Fruit fly (Drosophila melanogaster) whole organism, pupa: Measurements from ENCODE around the gene Atg4a.

Experiments used
- CG10348 ChIP-seq: fragments of 200-800 bp; sonication (Bioruptor generic); IDR thresholded peaks from 2 replicates; pipeline ENCODE4 v1.3.6; 2022; ENCODE audit warnings: missing biosample characterization, missing genetic modification characterization
- CG12605 ChIP-seq: fragments of 200-800 bp; sonication (Bioruptor generic); IDR thresholded peaks from 2 replicates; pipeline ENCODE4 v1.3.6; 2022; ENCODE audit warnings: missing biosample characterization, missing genetic modification characterization
- CG13204 ChIP-seq: fragments of 200-800 bp; sonication (Bioruptor generic); optimal IDR thresholded peaks from 2 replicates; lab custom pipeline; 2018; ENCODE audit warnings: missing biosample characterization, mild to moderate bottlenecking, missing genetic modification characterization, moderate library complexity
- CG14655 ChIP-seq: fragments of 200-800 bp; sonication (Bioruptor generic); optimal IDR thresholded peaks from 3 replicates; lab custom pipeline; 2017; ENCODE audit warnings: mild to moderate bottlenecking, missing biosample characterization, missing genetic modification reagents, missing genetic modification characterization
- CG15710 ChIP-seq: fragments of 200-800 bp; sonication (Bioruptor generic); optimal IDR thresholded peaks from 2 replicates; lab custom pipeline; 2018; ENCODE audit warnings: missing biosample characterization, mild to moderate bottlenecking, missing genetic modification characterization, moderate library complexity
- CG17806 ChIP-seq: fragments of 200-800 bp; sonication (Bioruptor generic); optimal IDR thresholded peaks from 2 replicates; lab custom pipeline; 2018; ENCODE audit warnings: missing biosample characterization, mild to moderate bottlenecking, missing genetic modification characterization, moderate library complexity
- CG32121 ChIP-seq: fragments of 200-800 bp; sonication (Bioruptor generic); IDR thresholded peaks from 2 replicates; pipeline ENCODE4 v1.3.6; 2022; ENCODE audit warnings: missing biosample characterization, missing genetic modification characterization
- CG34367 ChIP-seq: fragments of 200-800 bp; sonication (Bioruptor generic); optimal IDR thresholded peaks from 2 replicates; lab custom pipeline; 2018; ENCODE audit warnings: missing biosample characterization, mild to moderate bottlenecking, missing genetic modification characterization
- CG4496 ChIP-seq: fragments of 200-800 bp; sonication (Bioruptor generic); IDR thresholded peaks from 3 replicates; pipeline ENCODE4 v1.3.6; 2022; ENCODE audit warnings: missing biosample characterization, missing genetic modification characterization
- CG8159 ChIP-seq: fragments of 200-800 bp; sonication (Bioruptor generic); optimal IDR thresholded peaks from 3 replicates; lab custom pipeline; 2018; ENCODE audit warnings: missing biosample characterization, mild to moderate bottlenecking, missing genetic modification characterization, moderate library complexity
- CG8301 ChIP-seq: fragments of 200-800 bp; sonication (Bioruptor generic); optimal IDR thresholded peaks from 2 replicates; lab custom pipeline; 2018; ENCODE audit warnings: missing biosample characterization, mild to moderate bottlenecking, missing genetic modification characterization
- CG9948 ChIP-seq: fragments of 200-800 bp; sonication (Bioruptor generic); optimal IDR thresholded peaks from 2 replicates; lab custom pipeline; 2018; ENCODE audit warnings: missing biosample characterization, mild to moderate bottlenecking, missing genetic modification characterization, moderate library complexity
- D1 ChIP-seq: fragments of 200-800 bp; sonication (Bioruptor generic); optimal IDR thresholded peaks from 2 replicates; lab custom pipeline; 2018; ENCODE audit warnings: missing biosample characterization, mild to moderate bottlenecking, missing genetic modification characterization, moderate library complexity
- EcR ChIP-seq: fragments of 200-800 bp; sonication (Bioruptor generic); optimal IDR thresholded peaks from 3 replicates; lab custom pipeline; 2019; ENCODE audit warnings: missing biosample characterization, missing genetic modification characterization, mild to moderate bottlenecking, moderate library complexity, missing genetic modification reagents
- Ets98B ChIP-seq: fragments of 200-800 bp; sonication (Bioruptor generic); IDR thresholded peaks from 2 replicates; pipeline ENCODE4 v1.3.6; 2022; ENCODE audit warnings: missing biosample characterization, missing genetic modification characterization
- Pif1A ChIP-seq: fragments of 200-800 bp; sonication (Bioruptor generic); optimal IDR thresholded peaks from 3 replicates; lab custom pipeline; 2016; ENCODE audit warnings: missing biosample characterization, missing genetic modification characterization
- Pif1B ChIP-seq: fragments of 200-800 bp; sonication (Bioruptor generic); optimal IDR thresholded peaks from 3 replicates; lab custom pipeline; 2016; ENCODE audit warnings: missing biosample characterization, missing genetic modification characterization
- Snoo ChIP-seq: fragments of 200-800 bp; sonication (Bioruptor generic); optimal IDR thresholded peaks from 3 replicates; lab custom pipeline; 2017; ENCODE audit warnings: missing biosample characterization, mild to moderate bottlenecking, missing genetic modification characterization, inconsistent platforms
- fd96Ca ChIP-seq: fragments of 200-800 bp; sonication (Bioruptor generic); IDR thresholded peaks from 3 replicates; pipeline ENCODE4 v1.3.6; 2022; ENCODE audit warnings: missing biosample characterization, missing genetic modification characterization
- gl ChIP-seq: fragments of 200-800 bp; sonication (Bioruptor generic); optimal IDR thresholded peaks from 2 replicates; lab custom pipeline; 2018; ENCODE audit warnings: missing biosample characterization, mild to moderate bottlenecking, missing genetic modification characterization
- rn ChIP-seq: fragments of 200-800 bp; sonication (Bioruptor generic); IDR thresholded peaks from 2 replicates; pipeline ENCODE4 v1.3.6; 2022; ENCODE audit warnings: missing biosample characterization, missing genetic modification characterization

Gene Atg4a

DNA sequence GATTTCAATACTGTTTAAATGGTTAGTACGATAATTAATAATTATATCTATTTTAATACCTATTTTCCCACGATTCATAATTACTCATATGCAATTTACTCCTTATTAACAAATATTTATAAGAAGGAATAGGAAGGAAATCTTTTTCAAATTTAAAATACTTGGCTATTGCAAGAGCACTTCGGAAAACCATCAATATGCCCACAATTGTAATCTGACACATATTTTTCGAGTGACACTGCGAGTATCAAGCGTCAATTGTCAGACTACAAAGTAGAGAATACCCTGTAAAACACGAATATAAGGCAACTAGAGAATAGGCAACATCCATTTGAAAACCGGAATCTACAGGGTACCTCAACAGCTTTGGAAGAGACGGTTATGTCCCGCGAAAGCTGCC, 32.3 kb upstream of the Atg4a start:
- TF ChIP-seq CG32121 (GFP tag; lab: Robert Waterston, UW) (no peak), CG4496 (GFP tag; lab: Robert Waterston, UW) (no peak), CG14655 (GFP tag; lab: Kevin White, UChicago) (peak; percentile 4), Pif1B (GFP tag; lab: Kevin White, UChicago) (no peak), CG8159 (tag; lab: Kevin White, UChicago) (peak; percentile 19)
- TF ChIP-seq, all 21 proteins: peak for 2

DNA sequence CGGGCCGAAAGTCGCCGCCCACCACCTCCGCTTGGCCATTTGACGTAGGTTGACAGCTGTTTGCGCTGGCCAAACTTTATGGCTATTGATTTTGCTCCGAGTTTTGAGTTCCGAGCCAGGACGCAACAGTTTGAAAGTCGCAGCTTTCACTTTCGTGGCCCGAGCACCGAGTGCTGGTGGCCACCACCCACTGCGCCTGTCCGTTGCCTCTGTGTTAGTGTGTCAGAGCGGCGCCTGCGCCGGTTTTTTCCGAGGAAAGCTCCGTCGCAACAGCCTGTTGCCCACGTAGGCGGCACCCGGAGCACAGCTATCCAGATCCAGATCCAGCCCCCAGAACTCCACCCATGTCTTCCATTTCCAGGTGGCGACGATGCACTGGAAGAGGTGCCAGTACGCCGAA, 31.9 kb upstream of the Atg4a start:
- TF ChIP-seq CG12605 (GFP tag; lab: Robert Waterston, UW) (peak; percentile 87), D1 (tag; lab: Kevin White, UChicago) (no peak), CG8301 (tag; lab: Kevin White, UChicago) (no peak)
- TF ChIP-seq, all 21 proteins: peak for 1

DNA sequence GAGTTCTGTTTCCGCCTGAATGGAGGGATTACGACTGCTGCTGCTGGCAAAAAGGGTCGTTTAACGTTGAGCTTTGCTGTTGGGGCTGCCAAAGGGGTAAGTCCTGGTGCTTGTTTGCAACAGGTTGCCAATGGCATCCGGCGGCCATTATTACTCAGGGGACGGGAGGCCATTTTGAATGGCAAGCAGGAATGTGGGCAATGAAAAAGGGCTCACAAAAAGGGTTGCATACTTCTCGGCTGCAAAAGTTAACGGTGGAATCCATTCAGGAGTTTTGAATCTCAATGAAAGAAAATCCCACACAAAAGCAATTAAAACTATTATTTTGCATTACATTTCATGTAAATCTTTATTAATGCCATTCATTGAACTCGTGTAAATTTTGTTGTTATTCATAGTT, 31.4 kb upstream of the Atg4a start:
- TF ChIP-seq Snoo (tag; lab: Kevin White, UChicago) (peak; percentile 10), CG4496 (GFP tag; lab: Robert Waterston, UW) (peak; percentile 73), CG15710 (no peak)

DNA sequence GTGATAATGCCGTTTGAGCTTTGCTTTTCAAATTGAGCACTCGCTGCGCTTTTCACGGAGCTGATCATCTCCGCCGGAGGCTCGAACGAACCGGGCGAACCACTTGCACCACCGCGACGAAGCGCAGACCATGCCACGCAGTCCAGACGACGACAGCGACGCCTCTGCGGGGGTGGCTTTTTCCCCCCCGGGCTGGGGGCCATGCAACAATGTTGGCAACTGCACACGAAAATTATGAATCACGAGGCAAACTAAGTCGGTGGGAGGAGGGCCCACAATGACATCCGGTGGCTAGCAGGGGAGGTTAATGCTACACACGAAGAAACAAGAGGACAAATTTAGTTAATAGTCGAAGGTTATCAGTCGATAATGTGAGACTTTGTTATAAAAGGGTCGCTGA, 24.1 kb upstream of the Atg4a start:
- TF ChIP-seq CG14655 (GFP tag; lab: Kevin White, UChicago) (no peak), CG8301 (tag; lab: Kevin White, UChicago) (no peak), CG8159 (tag; lab: Kevin White, UChicago) (no peak), CG32121 (GFP tag; lab: Robert Waterston, UW) (no peak), CG10348 (no peak), Snoo (tag; lab: Kevin White, UChicago) (no peak), Pif1B (GFP tag; lab: Kevin White, UChicago) (no peak), D1 (tag; lab: Kevin White, UChicago) (no peak), CG13204 (GFP tag; lab: Kevin White, UChicago) (no peak), EcR (GFP tag; lab: Kevin White, UChicago) (no peak), Pif1A (GFP tag; lab: Kevin White, UChicago) (no peak)

DNA sequence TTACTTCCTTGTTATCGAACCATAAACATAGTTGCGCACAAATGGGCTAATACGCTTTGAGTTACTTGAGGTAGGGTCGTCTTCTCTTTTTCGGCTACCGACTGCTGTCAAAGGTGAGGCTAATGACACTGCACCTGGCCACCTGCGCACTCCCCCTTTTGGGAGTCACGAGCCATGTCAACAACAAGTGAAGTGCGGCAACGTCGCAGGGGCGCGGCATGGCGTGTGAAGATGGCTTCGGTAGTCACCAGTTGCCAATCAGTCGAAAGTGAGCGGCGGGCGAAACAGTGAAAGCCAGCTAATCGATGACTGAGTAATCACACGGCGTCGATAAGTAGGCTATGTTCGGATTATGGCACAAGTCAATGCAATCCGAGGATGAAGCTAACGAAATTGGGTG, 23.2 kb upstream of the Atg4a start:
- no peak for TF ChIP-seq Pif1A (GFP tag; lab: Kevin White, UChicago)
- no peak for TF ChIP-seq CG15710
- TF ChIP-seq D1 (tag; lab: Kevin White, UChicago): no peak
- TF ChIP-seq CG32121 (GFP tag; lab: Robert Waterston, UW): no peak
- no peak for TF ChIP-seq gl
- no peak for TF ChIP-seq CG8301 (tag; lab: Kevin White, UChicago)
- no peak for TF ChIP-seq CG9948 (tag; lab: Kevin White, UChicago)
- no peak for TF ChIP-seq Ets98B
- no peak for TF ChIP-seq fd96Ca (GFP tag; lab: Robert Waterston, UW)
- no peak for TF ChIP-seq CG34367
- no peak for TF ChIP-seq rn
- TF ChIP-seq Snoo (tag; lab: Kevin White, UChicago): no peak
- TF ChIP-seq CG13204 (GFP tag; lab: Kevin White, UChicago): no peak
- TF ChIP-seq CG14655 (GFP tag; lab: Kevin White, UChicago): no peak
- no peak for TF ChIP-seq CG17806 (tag; lab: Kevin White, UChicago)
- TF ChIP-seq Pif1B (GFP tag; lab: Kevin White, UChicago): no peak
- TF ChIP-seq CG10348: no peak
- no peak for TF ChIP-seq CG12605 (GFP tag; lab: Robert Waterston, UW)

DNA sequence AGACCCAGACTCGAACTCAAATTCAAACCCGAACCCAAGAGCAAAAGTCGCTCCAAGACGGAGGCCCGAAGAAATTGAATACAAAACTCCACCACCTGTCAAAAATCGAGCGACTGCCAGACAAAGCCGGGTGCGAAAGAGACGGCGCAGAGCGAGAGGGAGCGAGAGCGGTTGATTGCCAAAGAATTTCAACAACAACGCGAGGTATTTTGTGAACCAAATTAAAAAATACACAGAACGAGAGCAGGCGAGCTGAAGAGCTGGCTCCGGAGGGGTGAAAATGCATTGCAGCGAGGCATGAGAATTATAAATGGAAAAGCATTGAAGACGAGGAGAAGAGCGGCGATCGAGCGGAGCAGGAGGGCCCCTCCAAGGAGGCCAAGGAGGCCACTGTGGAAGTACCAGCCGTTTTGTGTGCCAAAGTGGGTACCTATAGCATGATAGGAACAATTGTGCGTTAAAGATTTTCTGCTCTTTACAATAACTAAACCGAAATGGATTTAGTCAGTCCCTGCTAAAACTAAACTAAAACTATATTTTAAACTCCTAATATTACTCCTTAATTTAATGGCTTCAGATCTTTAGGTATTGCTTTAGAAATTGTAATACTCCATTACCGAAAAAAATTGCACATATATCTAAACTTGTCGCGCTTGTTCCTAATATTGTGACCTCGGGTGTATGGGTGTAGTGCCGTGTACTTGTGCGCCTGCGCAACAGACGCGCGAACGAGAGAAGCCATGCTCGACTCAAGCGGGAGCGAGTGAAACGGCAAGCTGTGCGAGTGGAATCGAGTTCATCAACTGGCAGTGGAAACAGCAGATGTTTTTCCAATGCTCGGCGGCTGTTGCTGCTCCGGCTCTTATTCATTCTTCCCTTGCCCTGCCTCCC, 18.0 kb upstream of the Atg4a start:
- TF ChIP-seq Snoo (tag; lab: Kevin White, UChicago) (peak; percentile 68), EcR (GFP tag; lab: Kevin White, UChicago) (peak; percentile 1), CG8301 (tag; lab: Kevin White, UChicago) (peak; percentile 57), CG10348 (no peak), gl (peak; percentile 51), Pif1B (GFP tag; lab: Kevin White, UChicago) (peak; percentile 47), Ets98B (no peak), fd96Ca (GFP tag; lab: Robert Waterston, UW) (no peak; the same call in 2 of the 3 replicates), CG13204 (GFP tag; lab: Kevin White, UChicago) (peak; percentile 43), D1 (tag; lab: Kevin White, UChicago) (peak; percentile 44), CG34367 (peak; percentile 66), CG14655 (GFP tag; lab: Kevin White, UChicago) (peak; percentile 69), CG32121 (GFP tag; lab: Robert Waterston, UW) (peak; percentile 10; the same call in 1 of the 2 replicates), CG15710 (peak; percentile 76), rn (no peak), CG4496 (GFP tag; lab: Robert Waterston, UW) (peak; percentile 9; the same call in 1 of the 3 replicates), CG8159 (tag; lab: Kevin White, UChicago) (peak; percentile 85), Pif1A (GFP tag; lab: Kevin White, UChicago) (peak; percentile 66), CG12605 (GFP tag; lab: Robert Waterston, UW) (0 out of 2 replicates have a peak, but pooled peaks have one; percentile 14), CG9948 (tag; lab: Kevin White, UChicago) (peak; percentile 68), CG17806 (tag; lab: Kevin White, UChicago) (peak; percentile 63)
